Fruit fly (Drosophila melanogaster): Measurements from ENCODE around the gene CG13445.

DNA sequence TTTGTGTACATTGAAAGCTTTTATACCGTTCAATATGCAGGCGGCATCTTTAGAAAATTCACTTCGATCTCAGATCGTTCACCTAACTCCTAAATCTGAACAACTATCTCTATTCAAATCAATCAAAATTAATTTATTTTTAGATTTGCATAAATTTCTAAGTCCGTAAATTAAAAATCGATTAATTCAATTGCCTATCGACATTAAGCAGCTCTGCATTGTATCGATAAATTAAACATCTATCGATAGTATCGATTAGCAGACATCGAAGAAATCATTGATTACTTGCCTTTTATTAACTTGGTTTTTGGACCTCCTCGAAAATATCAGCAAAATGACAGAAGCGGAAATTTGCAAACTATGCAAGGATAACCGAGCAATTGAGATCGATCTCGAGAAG, 7.4 kb downstream of the CG13445 start, which contains the start of gene CkIIalpha-i1:
- no peak for TF ChIP-seq Sox102F (GFP tag; optimal IDR thresholded peaks at IDR 0.05)
- TF ChIP-seq spab (GFP tag; optimal IDR thresholded peaks at IDR 0.05), result no peak
- no peak for TF ChIP-seq Sox15 (GFP tag; optimal IDR thresholded peaks at IDR 0.05)
- TF ChIP-seq CG8119 (GFP tag; IDR thresholded peaks at IDR 0.05), result no peak
- no peak for TF ChIP-seq CG8632 (GFP tag; optimal IDR thresholded peaks at IDR 0.05)
- TF ChIP-seq eg (GFP tag; IDR thresholded peaks at IDR 0.05), result no peak
- no peak for TF ChIP-seq CG10631 (GFP tag; optimal IDR thresholded peaks at IDR 0.05)
- TF ChIP-seq CG11902 (GFP tag; optimal IDR thresholded peaks at IDR 0.05), result no peak
- no peak for TF ChIP-seq CG11294 (GFP tag; IDR thresholded peaks at IDR 0.05)
- no peak for TF ChIP-seq Blimp-1 (GFP tag; optimal IDR thresholded peaks at IDR 0.05)
- no peak for TF ChIP-seq Lpt (GFP tag; optimal IDR thresholded peaks at IDR 0.05)
- no peak for TF ChIP-seq CG6792 (GFP tag; optimal IDR thresholded peaks at IDR 0.05)
- TF ChIP-seq ss (GFP tag; optimal IDR thresholded peaks at IDR 0.05), result no peak
- no peak for TF ChIP-seq topi (GFP tag; optimal IDR thresholded peaks at IDR 0.05)

Measured in whole organism, prepupa.